Fruit fly (Drosophila melanogaster) whole organism: ENCODE results near the gene CG11672.

Experiments used
- CG8478 ChIP-seq: fragments of >200 bp; optimal IDR thresholded peaks from 2 replicates; lab custom pipeline; 2018; ENCODE audit warnings: inconsistent platforms
- Dll ChIP-seq: fragments of >200 bp; optimal IDR thresholded peaks from 2 replicates; lab custom pipeline; 2017
- EcR ChIP-seq, 2 experiments: fragments of >200 bp; optimal IDR thresholded peaks; 2 replicates each; lab custom pipeline; 2017; ENCODE audit warnings: missing biosample characterization in 2 of 2, missing genetic modification characterization in 2 of 2, missing genetic modification reagents in 2 of 2
- pan ChIP-seq: fragments of >200 bp; optimal IDR thresholded peaks from 2 replicates; lab custom pipeline; 2017
- psq ChIP-seq: fragments of >200 bp; optimal IDR thresholded peaks from 2 replicates; lab custom pipeline; 2017
- usp ChIP-seq: fragments of >200 bp; optimal IDR thresholded peaks from 2 replicates; lab custom pipeline; 2017; ENCODE audit warnings: missing biosample characterization, missing genetic modification characterization, mixed read lengths

DNA sequence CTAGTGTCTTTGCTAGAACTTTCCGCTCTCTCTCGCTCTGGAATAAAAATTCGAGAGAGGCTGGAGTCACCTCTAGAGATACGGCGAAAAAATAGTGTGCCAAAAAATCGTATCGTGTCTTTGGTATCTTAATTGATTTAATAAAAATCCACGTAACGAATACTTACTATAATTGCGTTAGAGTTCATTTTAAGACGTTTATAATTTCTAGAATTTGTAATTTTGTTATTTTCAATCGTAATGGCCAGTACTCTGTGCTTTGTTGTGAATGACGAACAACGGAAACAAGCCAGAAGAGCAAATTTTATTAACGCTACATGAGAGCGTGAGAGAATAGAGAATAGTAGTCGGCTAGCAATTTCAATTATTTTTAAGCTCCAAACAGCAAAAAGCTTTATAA, 28.7 kb downstream of the CG11672 start:
- TF ChIP-seq EcR (GFP tag; optimal IDR thresholded peaks at IDR 0.05; lab: Kevin White, UChicago) (no peak), psq (lab: Kevin White, UChicago) (no peak), CG8478 (lab: Kevin White, UChicago) (no peak), Dll (lab: Kevin White, UChicago) (no peak), pan (lab: Kevin White, UChicago) (no peak), usp (GFP tag; lab: Kevin White, UChicago) (no peak)
